Fruit fly (Drosophila melanogaster): Measurements from ENCODE around the gene CG5412.

The CG5412 gene

dm6 chr3R:20550632-20551486 lies 26.0 kb upstream of the CG5412 start (continued):
- TF ChIP-seq BtbVII (GFP tag; optimal IDR thresholded peaks at IDR 0.05), result peak; percentile 81
- peak; percentile 51 for TF ChIP-seq CG8359 (GFP tag; optimal IDR thresholded peaks at IDR 0.05; ENCODE audit: borderline replicate concordance)
- TF ChIP-seq fd64A (GFP tag; optimal IDR thresholded peaks at IDR 0.05), result peak; percentile 96
- peak; percentile 60 for TF ChIP-seq Myb (GFP tag; optimal IDR thresholded peaks at IDR 0.05)
- no peak for TF ChIP-seq CG14667 (GFP tag; IDR thresholded peaks at IDR 0.05)
- TF ChIP-seq Hr51 (GFP tag; optimal IDR thresholded peaks at IDR 0.05), result peak; percentile 28 to 44
- peak; percentile 61 for TF ChIP-seq CG18011 (GFP tag; optimal IDR thresholded peaks at IDR 0.05)
- no peak for TF ChIP-seq CG7372 (GFP tag; IDR thresholded peaks at IDR 0.05)
- TF ChIP-seq Lhr (GFP tag; optimal IDR thresholded peaks at IDR 0.05), result peak; percentile 50
- TF ChIP-seq zfh2 (GFP tag; optimal IDR thresholded peaks at IDR 0.05), result no peak
- TF ChIP-seq Awh (GFP tag; IDR thresholded peaks at IDR 0.05), result peak; percentile 79
- TF ChIP-seq CG10147 (GFP tag; optimal IDR thresholded peaks at IDR 0.05), result peak; percentile 52
- TF ChIP-seq CG11695 (GFP tag; IDR thresholded peaks at IDR 0.05), result peak; percentile 71
- TF ChIP-seq mld (GFP tag; IDR thresholded peaks at IDR 0.05; ENCODE audit: partially characterized antibody), result peak; percentile 97
- TF ChIP-seq Rfx (GFP tag; IDR thresholded peaks at IDR 0.05), result peak; percentile 42
- TF ChIP-seq dan (GFP tag; IDR thresholded peaks at IDR 0.05), result no peak
- peak; percentile 99 for TF ChIP-seq amos (GFP tag; IDR thresholded peaks at IDR 0.05; ENCODE audit: partially characterized antibody)
- TF ChIP-seq pb (GFP tag; optimal IDR thresholded peaks at IDR 0.05), result peak; percentile 32
- peak; percentile 26 to 35 for TF ChIP-seq dpn (GFP tag; optimal IDR thresholded peaks at IDR 0.05)
- TF ChIP-seq ttk (GFP tag; IDR thresholded peaks at IDR 0.05), result no peak
- TF ChIP-seq E2f2 (GFP tag; IDR thresholded peaks at IDR 0.05), result peak; percentile 65
- peak; percentile 63 for TF ChIP-seq CG13894 (tag; optimal IDR thresholded peaks at IDR 0.05)
- TF ChIP-seq CG15514 (GFP tag; optimal IDR thresholded peaks at IDR 0.05), result peak; percentile 71
- TF ChIP-seq CG8944 (GFP tag; optimal IDR thresholded peaks at IDR 0.05), result peak; percentile 2
- no peak for TF ChIP-seq ind (GFP tag; optimal IDR thresholded peaks at IDR 0.05)
- peak; percentile 57; the same call in 1 of the 2 replicates for TF ChIP-seq ara (GFP tag; IDR thresholded peaks at IDR 0.05)
- TF ChIP-seq CG12219 (GFP tag; optimal IDR thresholded peaks at IDR 0.05), result peak; percentile 83
- peak; percentile 46 for TF ChIP-seq CG33213 (GFP tag; optimal IDR thresholded peaks at IDR 0.05)
- peak; percentile 54 for TF ChIP-seq Vsx1 (GFP tag; optimal IDR thresholded peaks at IDR 0.05)
- no peak; the same call in 1 of the 2 replicates for TF ChIP-seq cas (GFP tag; IDR thresholded peaks at IDR 0.05)
- peak; percentile 80 for TF ChIP-seq org-1 (GFP tag; optimal IDR thresholded peaks at IDR 0.05)
- TF ChIP-seq Eip74EF (GFP tag; optimal IDR thresholded peaks at IDR 0.05), result peak in 1 of 2 experiments; percentile 67
- TF ChIP-seq da (GFP tag; optimal IDR thresholded peaks at IDR 0.05), result peak; percentile 75
- no peak; the same call in 1 of the 2 replicates for TF ChIP-seq CG4360 (GFP tag; IDR thresholded peaks at IDR 0.05)
- TF ChIP-seq CG17385 (GFP tag; optimal IDR thresholded peaks at IDR 0.05), result peak; percentile 74
- TF ChIP-seq exex (tag; optimal IDR thresholded peaks at IDR 0.05), result peak; percentile 35
- TF ChIP-seq Trl (optimal IDR thresholded peaks at IDR 0.05), result no peak
- TF ChIP-seq Trl (GFP tag; optimal IDR thresholded peaks at IDR 0.05), result peak; percentile 59
- no peak for TF ChIP-seq CG6175 (GFP tag; IDR thresholded peaks at IDR 0.05)
- TF ChIP-seq CG34422 (GFP tag; IDR thresholded peaks at IDR 0.05), result peak; percentile 52; the same call in 1 of the 3 replicates
- TF ChIP-seq scrt (GFP tag; optimal IDR thresholded peaks at IDR 0.05), result peak; percentile 78
- no peak; the same call in 2 of the 3 replicates for TF ChIP-seq tgo (GFP tag; IDR thresholded peaks at IDR 0.05)
- TF ChIP-seq CrebB (tag; optimal IDR thresholded peaks at IDR 0.05), result peak; percentile 91
- TF ChIP-seq bbx (GFP tag; IDR thresholded peaks at IDR 0.05; ENCODE audit: partially characterized antibody), result peak; percentile 99
- TF ChIP-seq CG18764 (GFP tag; optimal IDR thresholded peaks at IDR 0.05), result peak; percentile 49
- TF ChIP-seq H15 (GFP tag; IDR thresholded peaks at IDR 0.05), result no peak
- TF ChIP-seq Dip2 (GFP tag; IDR thresholded peaks at IDR 0.05), result no peak
- TF ChIP-seq CG11696 (GFP tag; IDR thresholded peaks at IDR 0.05), result peak; percentile 41; the same call in 1 of the 2 replicates
- TF ChIP-seq Chrac-16 (GFP tag; optimal IDR thresholded peaks at IDR 0.05), result no peak

Data from whole organism, embryonic.